Worm (Caenorhabditis elegans): ENCODE data around the gene C40A11.6.

The C40A11.6 gene

ce11 chrII:2177735-2178134 lies 32.3 kb upstream of the C40A11.6 start (continued):
- no peak for TF ChIP-seq ceh-90 (tag; optimal IDR thresholded peaks at IDR 0.05)
- TF ChIP-seq hlh-17 (GFP tag; optimal IDR thresholded peaks at IDR 0.05; ENCODE audit: borderline replicate concordance), result no peak
- no peak for TF ChIP-seq snu-23 (GFP tag; optimal IDR thresholded peaks at IDR 0.05)

ce11 chrII:2176688-2177087 lies 31.2 kb upstream of the C40A11.6 start, which contains the start of gene gba-1:
Gene gba-1, plus strand, starts transcription at chrII:2176741.
- TF ChIP-seq lin-35 (GFP tag; optimal IDR thresholded peaks at IDR 0.05) (peak in 1 of 2 experiments; percentile 18), lin-14 (GFP tag; optimal IDR thresholded peaks at IDR 0.05) (no peak), elt-2 (tag; optimal IDR thresholded peaks at IDR 0.05) (peak; percentile 54), lin-39 (tag; optimal IDR thresholded peaks at IDR 0.05) (no peak), dpl-1 (GFP tag; optimal IDR thresholded peaks at IDR 0.05) (no peak)

ce11 chrII:2175367-2175766 lies 29.9 kb upstream of the C40A11.6 start, which contains the start of gene C33C12.7:
Gene C33C12.7, minus strand, starts transcription at chrII:2175467.
- TF ChIP-seq C16A3.4 (tag; optimal IDR thresholded peaks at IDR 0.05), result no peak
- no peak for TF ChIP-seq nhr-11 (tag; optimal IDR thresholded peaks at IDR 0.05)
- TF ChIP-seq hlh-17 (GFP tag; optimal IDR thresholded peaks at IDR 0.05; ENCODE audit: borderline replicate concordance), result no peak
- no peak for TF ChIP-seq grh-1 (GFP tag; IDR thresholded peaks at IDR 0.05)
- TF ChIP-seq ceh-90 (tag; optimal IDR thresholded peaks at IDR 0.05), result no peak
- no peak for TF ChIP-seq nhr-12 (tag; optimal IDR thresholded peaks at IDR 0.05)
- TF ChIP-seq ama-1 (optimal IDR thresholded peaks at IDR 0.05), result no peak
- TF ChIP-seq lin-39 (tag; optimal IDR thresholded peaks at IDR 0.05), result no peak
- no peak for TF ChIP-seq nhr-28 (tag; optimal IDR thresholded peaks at IDR 0.05)
- TF ChIP-seq egl-27 (tag; optimal IDR thresholded peaks at IDR 0.05), result no peak
- no peak for TF ChIP-seq lsy-2 (tag; optimal IDR thresholded peaks at IDR 0.05)
- TF ChIP-seq nhr-76 (tag; optimal IDR thresholded peaks at IDR 0.05), result no peak
- no peak for TF ChIP-seq ets-5 (GFP tag; IDR thresholded peaks at IDR 0.05)

- TF ChIP-seq nhr-28 (tag; optimal IDR thresholded peaks at IDR 0.05) (no peak), lir-3 (tag; optimal IDR thresholded peaks at IDR 0.05; ENCODE audit: poor library complexity) (no peak), nhr-11 (tag; optimal IDR thresholded peaks at IDR 0.05) (no peak), swsn-7 (tag; optimal IDR thresholded peaks at IDR 0.05) (no peak), ets-5 (GFP tag; IDR thresholded peaks at IDR 0.05) (no peak), tlp-1 (tag; optimal IDR thresholded peaks at IDR 0.05) (no peak), pax-3 (tag; optimal IDR thresholded peaks at IDR 0.05) (no peak), nhr-20 (tag; optimal IDR thresholded peaks at IDR 0.05) (no peak), zip-4 (GFP tag; optimal IDR thresholded peaks at IDR 0.05) (no peak)
Observed at ce11 chrII:2170085-2170484, 24.6 kb upstream of the C40A11.6 start, which contains the start of gene C33C12.12. Gene C33C12.12, minus strand, starts transcription at chrII:2170185.

ce11 chrII:2168374-2168773 lies 22.9 kb upstream of the C40A11.6 start, which contains the start of gene fbxb-38:
Gene fbxb-38, minus strand, starts transcription at chrII:2168763.
- TF ChIP-seq fkh-10 (GFP tag; optimal IDR thresholded peaks at IDR 0.05), result no peak
- no peak for TF ChIP-seq lsy-2 (tag; optimal IDR thresholded peaks at IDR 0.05)
- no peak for TF ChIP-seq nhr-11 (tag; optimal IDR thresholded peaks at IDR 0.05)
- no peak for TF ChIP-seq dpl-1 (GFP tag; optimal IDR thresholded peaks at IDR 0.05)
- no peak for TF ChIP-seq egl-27 (tag; optimal IDR thresholded peaks at IDR 0.05)
- no peak for TF ChIP-seq efl-1 (optimal IDR thresholded peaks at IDR 0.05)
- TF ChIP-seq efl-1 (GFP tag; optimal IDR thresholded peaks at IDR 0.05 in 1 of 2), result no peak
- TF ChIP-seq tbx-2 (tag; optimal IDR thresholded peaks at IDR 0.05), result no peak
- no peak for TF ChIP-seq grh-1 (GFP tag; IDR thresholded peaks at IDR 0.05)
- TF ChIP-seq sptf-1 (tag; optimal IDR thresholded peaks at IDR 0.05), result no peak
- TF ChIP-seq aly-2 (tag; optimal IDR thresholded peaks at IDR 0.05), result no peak

ce11 chrII:2166376-2166775 lies 20.9 kb upstream of the C40A11.6 start, which contains the start of gene C33C12.4:
Gene C33C12.4, minus strand, starts transcription at chrII:2166476.
- no peak for TF ChIP-seq egl-13 (tag; optimal IDR thresholded peaks at IDR 0.05)
- no peak for TF ChIP-seq mab-9 (GFP tag; IDR thresholded peaks at IDR 0.05)
- TF ChIP-seq dsc-1 (tag; optimal IDR thresholded peaks at IDR 0.05), result no peak
- no peak for TF ChIP-seq alr-1 (tag; optimal IDR thresholded peaks at IDR 0.05; ENCODE audit: borderline replicate concordance)
- no peak for TF ChIP-seq lin-39 (tag; optimal IDR thresholded peaks at IDR 0.05)
- no peak for TF ChIP-seq nhr-19 (GFP tag; conservative IDR thresholded peaks at IDR 0.05)
- no peak for TF ChIP-seq F16B12.6 (tag; optimal IDR thresholded peaks at IDR 0.05)
- no peak for TF ChIP-seq skn-1 (tag; optimal IDR thresholded peaks at IDR 0.05)
- no peak for TF ChIP-seq ztf-11 (tag; optimal IDR thresholded peaks at IDR 0.05)
- no peak for TF ChIP-seq nhr-12 (tag; optimal IDR thresholded peaks at IDR 0.05)
- no peak for TF ChIP-seq unc-62 (GFP tag; optimal IDR thresholded peaks at IDR 0.05)
